Worm (Caenorhabditis elegans) whole organism, L3 larva: Measurements from ENCODE around the gene idhb-1.

Source experiments
- ama-1 ChIP-seq: fragments of 150-350 bp; optimal IDR thresholded peaks from 2 replicates; lab custom pipeline; 2018
- elt-1 ChIP-seq: fragments of 150-350 bp; optimal IDR thresholded peaks from 2 replicates; lab custom pipeline; 2014; ENCODE audit warnings: missing biosample characterization, missing genetic modification characterization
- nhr-237 ChIP-seq: fragments of 150-350 bp; optimal IDR thresholded peaks from 2 replicates; lab custom pipeline; 2014; ENCODE audit warnings: missing biosample characterization, missing genetic modification characterization
- nhr-76 ChIP-seq: fragments of 150-350 bp; sonication (generic microtip); optimal IDR thresholded peaks from 5 replicates; lab custom pipeline; 2014; ENCODE audit warnings: missing biosample characterization, missing genetic modification characterization
- nhr-77 ChIP-seq: fragments of 150-350 bp; optimal IDR thresholded peaks from 2 replicates; lab custom pipeline; 2014; ENCODE audit warnings: missing biosample characterization, missing genetic modification characterization
- pha-4 ChIP-seq: fragments of 150-350 bp; optimal IDR thresholded peaks from 2 replicates; lab custom pipeline; 2014; ENCODE audit warnings: missing biosample characterization, missing genetic modification reagents, missing genetic modification characterization
- skn-1 ChIP-seq: fragments of 150-350 bp; optimal IDR thresholded peaks from 2 replicates; lab custom pipeline; 2014; ENCODE audit warnings: missing biosample characterization, missing genetic modification characterization
- ztf-11 ChIP-seq: fragments of 150-350 bp; optimal IDR thresholded peaks from 2 replicates; lab custom pipeline; 2014; ENCODE audit warnings: missing biosample characterization, missing genetic modification characterization
- ztf-4 ChIP-seq: fragments of 150-350 bp; optimal IDR thresholded peaks from 2 replicates; lab custom pipeline; 2014; ENCODE audit warnings: missing biosample characterization, missing genetic modification characterization

DNA sequence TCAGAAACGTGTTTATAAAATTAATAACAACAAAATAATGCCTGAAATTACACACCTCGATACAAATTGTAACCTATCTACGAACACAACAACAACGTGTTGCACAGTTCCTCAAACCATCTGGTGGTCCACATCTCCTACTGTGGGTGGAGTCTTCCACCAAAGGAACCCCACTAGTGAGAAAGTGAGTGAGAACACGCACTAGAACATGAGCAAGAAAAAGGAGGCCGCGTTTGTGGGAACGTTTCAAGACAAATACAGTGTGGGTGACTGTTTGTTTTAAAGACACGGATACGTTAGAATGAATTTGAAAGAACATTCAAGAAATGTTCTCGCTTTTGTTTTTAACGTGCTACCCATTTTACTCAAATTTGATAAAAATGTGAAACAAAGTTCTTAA, 12.6 kb upstream of the idhb-1 start, which contains the start of gene ceh-36:
- TF ChIP-seq ztf-11 (no peak), nhr-77 (tag; lab: Kevin White, UChicago) (no peak), ama-1 (lab: Kevin White, UChicago) (no peak), skn-1 (tag; lab: Kevin White, UChicago) (no peak), nhr-76 (no peak), nhr-237 (tag; lab: Kevin White, UChicago) (no peak), ztf-4 (tag; lab: Kevin White, UChicago) (no peak), elt-1 (tag; lab: Kevin White, UChicago) (no peak), pha-4 (tag; lab: Kevin White, UChicago) (no peak)
